Fruit fly (Drosophila melanogaster) whole organism, wandering third instar larva: ENCODE data around the gene Irk2.

Experiments
- Abd-B ChIP-seq: fragments of >200 bp; optimal IDR thresholded peaks from 2 replicates; lab custom pipeline; 2017; ENCODE audit warnings: missing biosample characterization, missing genetic modification characterization
- CG32264 ChIP-seq: fragments of 200-800 bp; sonication (Bioruptor generic); optimal IDR thresholded peaks from 2 replicates; lab custom pipeline; 2016; ENCODE audit warnings: missing biosample characterization, missing genetic modification characterization
- Dfd ChIP-seq: fragments of >200 bp; optimal IDR thresholded peaks from 2 replicates; lab custom pipeline; 2017; ENCODE audit warnings: missing biosample characterization, missing genetic modification characterization
- Dif ChIP-seq: fragments of 200-275, 200-300 bp; sonication (Bioruptor generic); optimal IDR thresholded peaks from 2 replicates; lab custom pipeline; 2018; ENCODE audit warnings: missing biosample characterization, missing genetic modification characterization; ENCODE audit not compliant: partially characterized antibody
- Mio ChIP-seq: sonication (Bioruptor generic); optimal IDR thresholded peaks from 2 replicates; lab custom pipeline; 2016; ENCODE audit warnings: missing biosample characterization, missing genetic modification characterization
- Rel ChIP-seq, 2 experiments: fragments of 200-800 bp; sonication (Bioruptor generic) in 1 of 2; optimal IDR thresholded peaks; 2 replicates in 1 of 2; 3 replicates in 1 of 2; lab custom pipeline; 2016 to 2019; ENCODE audit warnings: mild to moderate bottlenecking in 2 of 2, missing biosample characterization in 2 of 2, missing genetic modification characterization in 2 of 2, moderate library complexity in 1 of 2
- dl ChIP-seq, 2 experiments: fragments of 175-275, 200-275 bp in 1 of 2; fragments of 200-275 bp in 1 of 2; sonication (Bioruptor generic); optimal IDR thresholded peaks; lab custom pipeline; 2018; ENCODE audit warnings: mild to moderate bottlenecking in 2 of 2, missing biosample characterization in 2 of 2, missing genetic modification characterization in 2 of 2, moderate library complexity in 2 of 2; ENCODE audit not compliant: partially characterized antibody in 2 of 2, insufficient read depth in 1 of 2
- fru ChIP-seq: fragments of 200-800 bp; sonication (Bioruptor generic); optimal IDR thresholded peaks from 3 replicates; lab custom pipeline; 2016; ENCODE audit warnings: missing biosample characterization, mild to moderate bottlenecking, missing genetic modification characterization
- pan ChIP-seq: fragments of >200 bp; optimal IDR thresholded peaks from 2 replicates; lab custom pipeline; 2017
- sage ChIP-seq: fragments of 200-800 bp; sonication (Bioruptor generic); optimal IDR thresholded peaks from 2 replicates; lab custom pipeline; 2016; ENCODE audit warnings: missing biosample characterization, mild to moderate bottlenecking, missing genetic modification characterization

DNA sequence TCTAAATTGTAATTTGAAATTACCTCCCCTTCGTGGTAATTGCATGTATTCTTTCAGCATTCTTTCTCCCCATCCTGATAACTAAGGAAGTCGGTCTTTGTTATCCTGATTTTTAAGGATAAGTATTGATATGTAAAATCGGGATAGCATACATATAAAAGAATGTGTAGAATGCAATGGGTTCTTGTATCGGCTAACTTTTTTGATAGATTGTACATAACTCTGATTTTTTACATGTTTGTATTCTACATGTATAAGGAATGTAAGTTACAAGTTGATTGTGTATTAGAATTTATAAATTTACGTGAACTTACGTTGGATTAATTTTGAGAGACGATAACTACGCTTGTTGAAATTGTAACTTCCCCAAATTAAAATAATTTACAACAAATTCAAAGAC is 3.1 kb upstream of the Irk2 start:
- TF ChIP-seq pan, result no peak
- no peak for TF ChIP-seq Mio (GFP tag; lab: Kevin White, UChicago)
- no peak for TF ChIP-seq Dfd (GFP tag; lab: Kevin White, UChicago)
- TF ChIP-seq CG32264, result no peak
- no peak for TF ChIP-seq fru (GFP tag; lab: Kevin White, UChicago)
- TF ChIP-seq Rel (GFP tag; optimal IDR thresholded peaks at IDR 0.05; lab: Kevin White, UChicago), result no peak
- no peak for TF ChIP-seq Rel (tag; optimal IDR thresholded peaks at IDR 0.05; lab: Kevin White, UChicago)
- TF ChIP-seq sage (GFP tag; lab: Kevin White, UChicago), result no peak
- no peak for TF ChIP-seq Abd-B
- no peak for TF ChIP-seq Dif (GFP tag; lab: Kevin White, UChicago)
- TF ChIP-seq dl (GFP tag; optimal IDR thresholded peaks at IDR 0.05; lab: Kevin White, UChicago; ENCODE audit: insufficient read depth in 1 of 2, partially characterized antibody in 2 of 2), result no peak
